Fruit fly (Drosophila melanogaster) whole organism, embryonic: ENCODE measurements around the gene Agpat1.

ENCODE experiments used
- CG1024 ChIP-seq: fragments of 200-800 bp; sonication (Bioruptor generic); IDR thresholded peaks from 2 replicates; pipeline ENCODE4 v1.3.6; 2022; ENCODE audit warnings: missing biosample characterization, missing genetic modification characterization
- CG10543 ChIP-seq: fragments of 200-800 bp; sonication (Bioruptor generic); optimal IDR thresholded peaks from 3 replicates; lab custom pipeline; 2017; ENCODE audit warnings: missing biosample characterization, mild to moderate bottlenecking, missing genetic modification characterization, moderate library complexity
- CG10959 ChIP-seq: fragments of 200-800 bp; sonication (Bioruptor generic); IDR thresholded peaks from 2 replicates; pipeline ENCODE4 v1.3.6; 2022; ENCODE audit warnings: missing biosample characterization, missing genetic modification characterization
- CG1529 ChIP-seq: fragments of 200-800 bp; sonication (Bioruptor generic); optimal IDR thresholded peaks from 3 replicates; lab custom pipeline; 2018; ENCODE audit warnings: missing biosample characterization, missing genetic modification characterization
- CG16863 ChIP-seq: fragments of 200-800 bp; sonication (Bioruptor generic); optimal IDR thresholded peaks from 3 replicates; lab custom pipeline; 2016; ENCODE audit warnings: missing biosample characterization, missing genetic modification characterization
- CG17802 ChIP-seq: fragments of 200-800 bp; sonication (Bioruptor generic); optimal IDR thresholded peaks from 2 replicates; lab custom pipeline; 2018; ENCODE audit warnings: missing biosample characterization, mild to moderate bottlenecking, missing genetic modification characterization, moderate library complexity
- CG18011 ChIP-seq: fragments of 200-800 bp; sonication (Bioruptor generic); optimal IDR thresholded peaks from 2 replicates; lab custom pipeline; 2017; ENCODE audit warnings: missing biosample characterization, missing genetic modification characterization, mild to moderate bottlenecking, moderate library complexity, missing genotype
- CG2199 ChIP-seq: fragments of 200-800 bp; sonication (Bioruptor generic); IDR thresholded peaks from 3 replicates; pipeline ENCODE4 v1.3.6; 2022; ENCODE audit warnings: missing biosample characterization, missing genetic modification characterization
- CG2202 ChIP-seq: fragments of 200-800 bp; sonication (Bioruptor generic); optimal IDR thresholded peaks from 2 replicates; lab custom pipeline; 2018; ENCODE audit warnings: missing biosample characterization, mild to moderate bottlenecking, missing genetic modification characterization
- CG2712 ChIP-seq: fragments of 200-800 bp; optimal IDR thresholded peaks from 3 replicates; lab custom pipeline; 2019; ENCODE audit warnings: missing biosample characterization, mild to moderate bottlenecking, missing genetic modification characterization, moderate library complexity
- CG6272 ChIP-seq: fragments of 200-800 bp; sonication (Bioruptor generic); IDR thresholded peaks from 2 replicates; pipeline ENCODE4 v1.3.6; 2022; ENCODE audit warnings: missing biosample characterization, missing genetic modification characterization
- CG6689 ChIP-seq: fragments of 200-800 bp; sonication (Bioruptor generic); IDR thresholded peaks from 2 replicates; pipeline ENCODE4 v1.3.6; 2022; ENCODE audit warnings: missing biosample characterization, missing genetic modification characterization
- CG6791 ChIP-seq: fragments of 200-800 bp; sonication (Bioruptor generic); IDR thresholded peaks from 3 replicates; pipeline ENCODE4 v1.3.6; 2022; ENCODE audit warnings: missing biosample characterization, missing genetic modification characterization; ENCODE audit not compliant: partially characterized antibody
- CG7372 ChIP-seq: fragments of 200-800 bp; sonication (Bioruptor generic); IDR thresholded peaks from 2 replicates; pipeline ENCODE4 v1.3.6; 2022; ENCODE audit warnings: missing biosample characterization, missing genetic modification characterization
- CG7928 ChIP-seq: fragments of 200-800 bp; sonication (Bioruptor generic); optimal IDR thresholded peaks from 2 replicates; lab custom pipeline; 2017; ENCODE audit warnings: missing biosample characterization, mild to moderate bottlenecking, missing genetic modification characterization
- CG9797 ChIP-seq: fragments of 200-800 bp; sonication (Bioruptor generic); optimal IDR thresholded peaks from 3 replicates; lab custom pipeline; 2018; ENCODE audit warnings: missing biosample characterization, mild to moderate bottlenecking, missing genetic modification characterization
- CkIIα-i1 ChIP-seq: fragments of 200-800 bp; sonication (Bioruptor generic); IDR thresholded peaks from 2 replicates; pipeline ENCODE4 v1.3.6; 2022; ENCODE audit warnings: missing biosample characterization, missing genetic modification characterization
- Dip2 ChIP-seq: fragments of 200-800 bp; sonication (Bioruptor generic); IDR thresholded peaks from 2 replicates; pipeline ENCODE4 v1.3.6; 2022; ENCODE audit warnings: missing biosample characterization, missing genetic modification characterization
- Dip3 ChIP-seq: fragments of 200-800 bp; sonication (Bioruptor generic); optimal IDR thresholded peaks from 3 replicates; lab custom pipeline; 2016; ENCODE audit warnings: missing biosample characterization, missing genetic modification characterization
- Dll ChIP-seq: fragments of 200-800 bp; sonication (Bioruptor generic); IDR thresholded peaks from 4 replicates; pipeline ENCODE4 v1.3.6; 2022; ENCODE audit warnings: missing biosample characterization, missing genetic modification characterization; ENCODE audit not compliant: partially characterized antibody
- Dp ChIP-seq: fragments of 200-800 bp; sonication (Bioruptor generic); optimal IDR thresholded peaks from 2 replicates; lab custom pipeline; 2018; ENCODE audit warnings: missing biosample characterization, mild to moderate bottlenecking, missing genetic modification characterization, moderate library complexity
- Elba2 ChIP-seq: fragments of 200-800 bp; sonication (Bioruptor generic); optimal IDR thresholded peaks from 3 replicates; lab custom pipeline; 2016; ENCODE audit warnings: missing biosample characterization, missing genetic modification characterization
- Lhr ChIP-seq: fragments of 200-800 bp; sonication (Bioruptor generic); optimal IDR thresholded peaks from 3 replicates; lab custom pipeline; 2017; ENCODE audit warnings: mild to moderate bottlenecking, missing biosample characterization, missing genetic modification reagents, missing genetic modification characterization
- Med ChIP-seq: fragments of 200-800 bp; sonication (Bioruptor generic); peaks from one replicate; lab custom pipeline; 2016; ENCODE audit warnings: missing biosample characterization, missing genetic modification characterization, mild to moderate bottlenecking, inconsistent platforms, moderate library complexity
- Ptx1 ChIP-seq: fragments of 200-800 bp; sonication (Bioruptor generic); IDR thresholded peaks from 2 replicates; pipeline ENCODE4 v1.3.6; 2022; ENCODE audit warnings: missing biosample characterization, missing genetic modification characterization
- Sin3A ChIP-seq: fragments of >200 bp; optimal IDR thresholded peaks from 2 replicates; lab custom pipeline; 2018
- Ssrp ChIP-seq: fragments of 200-800 bp; sonication (Bioruptor generic); optimal IDR thresholded peaks from 2 replicates; lab custom pipeline; 2018; ENCODE audit warnings: missing biosample characterization, mild to moderate bottlenecking, missing genetic modification characterization, moderate library complexity
- TFAM ChIP-seq: fragments of 200-800 bp; sonication (Bioruptor generic); optimal IDR thresholded peaks from 2 replicates; lab custom pipeline; 2017; ENCODE audit warnings: missing biosample characterization, missing genetic modification characterization, inconsistent platforms
- Taf1 ChIP-seq: fragments of 200-800 bp; sonication (Bioruptor generic); IDR thresholded peaks from 2 replicates; pipeline ENCODE4 v1.3.6; 2022; ENCODE audit warnings: missing biosample characterization, missing genetic modification characterization
- Vsx1 ChIP-seq: fragments of 200-800 bp; sonication (Bioruptor generic); optimal IDR thresholded peaks from 2 replicates; lab custom pipeline; 2017; ENCODE audit warnings: missing biosample characterization, mild to moderate bottlenecking, missing genetic modification characterization, missing genetic modification reagents
- az2 ChIP-seq: fragments of 200-800 bp; sonication (Bioruptor generic); optimal IDR thresholded peaks from 3 replicates; lab custom pipeline; 2016; ENCODE audit warnings: missing biosample characterization, missing genetic modification characterization
- croc ChIP-seq: fragments of 200-800 bp; sonication (Bioruptor generic); conservative IDR thresholded peaks from 3 replicates; pipeline ENCODE4 v1.3.6; 2022; ENCODE audit warnings: missing biosample characterization, missing genetic modification characterization
- danr ChIP-seq: fragments of 200-800 bp; sonication (Bioruptor generic); IDR thresholded peaks from 2 replicates; pipeline ENCODE4 v1.3.6; 2022; ENCODE audit warnings: missing biosample characterization, missing genetic modification characterization
- gsb-n ChIP-seq: fragments of 200-800 bp; sonication (Bioruptor generic); optimal IDR thresholded peaks from 3 replicates; lab custom pipeline; 2018; ENCODE audit warnings: missing biosample characterization, mild to moderate bottlenecking, missing genetic modification characterization
- kay ChIP-seq: fragments of 200-800 bp; sonication (Bioruptor generic); optimal IDR thresholded peaks from 2 replicates; lab custom pipeline; 2016; ENCODE audit warnings: missing biosample characterization, missing genetic modification characterization
- ken ChIP-seq: fragments of 200-800 bp; sonication (Bioruptor generic); IDR thresholded peaks from 3 replicates; pipeline ENCODE4 v1.3.6; 2022; ENCODE audit warnings: missing biosample characterization, missing genetic modification characterization
- kni ChIP-seq: fragments of 200-800 bp; sonication (Bioruptor generic); optimal IDR thresholded peaks from 3 replicates; lab custom pipeline; 2017; ENCODE audit warnings: mild to moderate bottlenecking, missing biosample characterization, missing genetic modification reagents, missing genetic modification characterization
- lab ChIP-seq: fragments of 200-800 bp; sonication (Bioruptor generic); optimal IDR thresholded peaks from 3 replicates; lab custom pipeline; 2017; ENCODE audit warnings: missing biosample characterization, missing genetic modification characterization, mild to moderate bottlenecking, moderate library complexity, missing genetic modification reagents
- nau ChIP-seq: fragments of 200-800 bp; sonication (Bioruptor generic); optimal IDR thresholded peaks from 3 replicates; lab custom pipeline; 2017; ENCODE audit warnings: missing biosample characterization, mild to moderate bottlenecking, missing genetic modification characterization, missing genetic modification reagents
- nerfin-2 ChIP-seq: fragments of 200-800 bp; sonication (Bioruptor generic); IDR thresholded peaks from 2 replicates; pipeline ENCODE4 v1.3.6; 2022; ENCODE audit warnings: missing biosample characterization, missing genetic modification characterization; ENCODE audit not compliant: partially characterized antibody
- nom ChIP-seq: fragments of 200-800 bp; sonication (Bioruptor generic); optimal IDR thresholded peaks from 2 replicates; lab custom pipeline; 2017; ENCODE audit warnings: missing biosample characterization, missing genetic modification characterization, mild to moderate bottlenecking, moderate library complexity, missing genetic modification reagents
- odd ChIP-seq: fragments of 200-800 bp; sonication (Bioruptor generic); optimal IDR thresholded peaks from 2 replicates; lab custom pipeline; 2017; ENCODE audit warnings: missing biosample characterization, mild to moderate bottlenecking, missing genetic modification characterization
- org-1 ChIP-seq: fragments of 200-800 bp; sonication (Bioruptor generic); optimal IDR thresholded peaks from 2 replicates; lab custom pipeline; 2017; ENCODE audit warnings: missing biosample characterization, missing genetic modification characterization
- p53 ChIP-seq: fragments of 200-800 bp; sonication (Bioruptor generic); optimal IDR thresholded peaks from 2 replicates; lab custom pipeline; 2016; ENCODE audit warnings: missing biosample characterization, missing genetic modification characterization
- rib ChIP-seq: fragments of 200-800 bp; sonication (Bioruptor generic); IDR thresholded peaks from 2 replicates; pipeline ENCODE4 v1.3.6; 2022; ENCODE audit warnings: missing biosample characterization, missing genetic modification characterization
- ro ChIP-seq: fragments of 200-800 bp; sonication (Bioruptor generic); IDR thresholded peaks from 2 replicates; pipeline ENCODE4 v1.3.6; 2022; ENCODE audit warnings: missing biosample characterization, missing genetic modification characterization
- sim ChIP-seq: fragments of 200-800 bp; sonication (Bioruptor generic); IDR thresholded peaks from 2 replicates; pipeline ENCODE4 v1.3.6; 2022; ENCODE audit warnings: missing biosample characterization, missing genetic modification characterization
- sima ChIP-seq: fragments of 200-800 bp; sonication (Bioruptor generic); optimal IDR thresholded peaks from 2 replicates; lab custom pipeline; 2016; ENCODE audit warnings: missing biosample characterization, missing genetic modification characterization
- tap ChIP-seq: fragments of 200-800 bp; optimal IDR thresholded peaks from 3 replicates; lab custom pipeline; 2019; ENCODE audit warnings: missing biosample characterization, mild to moderate bottlenecking, missing genetic modification characterization, moderate library complexity
- tio ChIP-seq: fragments of 200-800 bp; sonication (Bioruptor generic); optimal IDR thresholded peaks from 2 replicates; lab custom pipeline; 2017; ENCODE audit warnings: missing biosample characterization, missing genetic modification characterization, inconsistent platforms
- vfl ChIP-seq: fragments of 200-800 bp; sonication (Bioruptor generic); optimal IDR thresholded peaks from 2 replicates; lab custom pipeline; 2016; ENCODE audit warnings: missing biosample characterization, missing genetic modification characterization

Agpat1 gene

dm6 chrX:12754348-12754733, 10.7 kb upstream of the Agpat1 start (continued):
- TF ChIP-seq CkIIα-i1 (GFP tag; lab: Robert Waterston, UW) (peak; percentile 68; the same call in 1 of the 2 replicates), Lhr (GFP tag; lab: Kevin White, UChicago) (peak; percentile 44), Ssrp (tag; lab: Kevin White, UChicago) (peak; percentile 86), nau (GFP tag; lab: Kevin White, UChicago) (peak; percentile 59), CG1529 (GFP tag; lab: Kevin White, UChicago) (peak; percentile 69), ken (GFP tag; lab: Robert Waterston, UW) (peak; percentile 91), Ptx1 (peak; percentile 97), CG2202 (tag; lab: Kevin White, UChicago) (peak; percentile 45), az2 (GFP tag; lab: Kevin White, UChicago) (peak; percentile 89), CG9797 (GFP tag; lab: Kevin White, UChicago) (no peak), TFAM (peak; percentile 26), CG6272 (GFP tag; lab: Robert Waterston, UW) (peak; percentile 93), CG17802 (tag; lab: Kevin White, UChicago) (peak; percentile 54), CG7372 (GFP tag; lab: Robert Waterston, UW) (peak; percentile 96), CG10543 (no peak), CG1024 (peak; percentile 83), CG2199 (GFP tag; lab: Robert Waterston, UW) (peak; percentile 80; the same call in 2 of the 3 replicates), Dip3 (GFP tag; lab: Kevin White, UChicago) (peak; percentile 95), CG7928 (GFP tag; lab: Kevin White, UChicago) (peak; percentile 66), kay (GFP tag; lab: Kevin White, UChicago) (peak; percentile 60), Dp (no peak), p53 (GFP tag; lab: Kevin White, UChicago) (peak; percentile 23), CG6791 (GFP tag; lab: Robert Waterston, UW) (no peak), CG10959 (GFP tag; lab: Robert Waterston, UW) (peak; percentile 75), ro (GFP tag; lab: Robert Waterston, UW) (peak; percentile 80), Med (peak; percentile 99), CG6689 (peak; percentile 96), CG18011 (peak; percentile 72), CG2712 (tag; lab: Kevin White, UChicago) (peak; percentile 88), nerfin-2 (GFP tag; lab: Robert Waterston, UW) (no peak), sima (GFP tag; lab: Kevin White, UChicago) (peak; percentile 69), Dip2 (GFP tag; lab: Robert Waterston, UW) (peak; percentile 57; the same call in 1 of the 2 replicates), odd (peak; percentile 70), Elba2 (GFP tag; lab: Kevin White, UChicago) (no peak), org-1 (peak; percentile 84), vfl (GFP tag; lab: Kevin White, UChicago) (peak; percentile 83), rib (peak; percentile 96), gsb-n (tag; lab: Kevin White, UChicago) (peak; percentile 53), kni (GFP tag; lab: Kevin White, UChicago) (no peak), Vsx1 (peak; percentile 62), lab (GFP tag; lab: Kevin White, UChicago) (peak; percentile 97), danr (peak; percentile 88), Dll (GFP tag; lab: Robert Waterston, UW) (no peak), sim (GFP tag; lab: Robert Waterston, UW) (0 out of 2 replicates have a peak, but pooled peaks have one; percentile 57), Taf1 (peak; percentile 98), tio (GFP tag; lab: Kevin White, UChicago) (peak; percentile 87), nom (GFP tag; lab: Kevin White, UChicago) (peak; percentile 91), croc (GFP tag; lab: Robert Waterston, UW) (peak; percentile 88), tap (tag; lab: Kevin White, UChicago) (peak; percentile 75), CG16863 (peak; percentile 79), Sin3A (no peak)
